Fruit fly (Drosophila melanogaster) whole organism, prepupa: ENCODE results near the gene Sgs3.

Source experiments
- Blimp-1 ChIP-seq: fragments of 200-800 bp; sonication (Bioruptor generic); optimal IDR thresholded peaks from 3 replicates; lab custom pipeline; 2017; ENCODE audit warnings: missing biosample characterization, missing genetic modification characterization, mild to moderate bottlenecking, moderate library complexity, missing genetic modification reagents
- CG10631 ChIP-seq: fragments of 200-800 bp; sonication (Bioruptor generic); optimal IDR thresholded peaks from 2 replicates; lab custom pipeline; 2016; ENCODE audit warnings: missing biosample characterization, missing genetic modification characterization
- CG10669 ChIP-seq: fragments of 200-800 bp; sonication (Bioruptor generic); optimal IDR thresholded peaks from 3 replicates; lab custom pipeline; 2018; ENCODE audit warnings: missing biosample characterization, mild to moderate bottlenecking, missing genetic modification characterization, moderate library complexity
- CG11294 ChIP-seq: fragments of 200-800 bp; sonication (Bioruptor generic); IDR thresholded peaks from 2 replicates; pipeline ENCODE4 v1.3.6; 2022; ENCODE audit warnings: missing biosample characterization, missing genetic modification characterization
- CG15336 ChIP-seq: fragments of 200-800 bp; sonication (Bioruptor generic); IDR thresholded peaks from 2 replicates; pipeline ENCODE4 v1.3.6; 2022; ENCODE audit warnings: missing biosample characterization, missing genetic modification characterization
- CG3032 ChIP-seq: fragments of 200-800 bp; optimal IDR thresholded peaks from 2 replicates; lab custom pipeline; 2019; ENCODE audit warnings: missing biosample characterization, mild to moderate bottlenecking, missing genetic modification characterization, moderate library complexity
- CG32006 ChIP-seq: fragments of 200-800 bp; sonication (Bioruptor generic); optimal IDR thresholded peaks from 3 replicates; lab custom pipeline; 2017; ENCODE audit warnings: missing biosample characterization, mild to moderate bottlenecking, missing genetic modification characterization
- CG34406 ChIP-seq: fragments of 200-800 bp; sonication (Bioruptor generic); optimal IDR thresholded peaks from 3 replicates; lab custom pipeline; 2016; ENCODE audit warnings: missing biosample characterization, missing genetic modification characterization
- CG3919 ChIP-seq: fragments of 200-800 bp; sonication (Bioruptor generic); optimal IDR thresholded peaks from 3 replicates; lab custom pipeline; 2016; ENCODE audit warnings: missing biosample characterization, missing genetic modification characterization
- CG6163 ChIP-seq: fragments of 200-800 bp; sonication (Bioruptor generic); IDR thresholded peaks from 3 replicates; pipeline ENCODE4 v1.3.6; 2022; ENCODE audit warnings: missing biosample characterization, missing genetic modification characterization
- CG6276 ChIP-seq: fragments of 200-800 bp; sonication (Bioruptor generic); optimal IDR thresholded peaks from 2 replicates; lab custom pipeline; 2017; ENCODE audit warnings: missing biosample characterization, mild to moderate bottlenecking, missing genetic modification characterization
- CG6854 ChIP-seq: fragments of 200-800 bp; sonication (Bioruptor generic); optimal IDR thresholded peaks from 2 replicates; lab custom pipeline; 2017; ENCODE audit warnings: missing biosample characterization, mild to moderate bottlenecking, missing genetic modification characterization
- CG7368 ChIP-seq: fragments of 200-800 bp; sonication (Bioruptor generic); optimal IDR thresholded peaks from 3 replicates; lab custom pipeline; 2016; ENCODE audit warnings: missing biosample characterization, missing genetic modification characterization
- CG8119 ChIP-seq: fragments of 200-800 bp; sonication (Bioruptor generic); IDR thresholded peaks from 3 replicates; pipeline ENCODE4 v1.3.6; 2022; ENCODE audit warnings: missing biosample characterization, missing genetic modification characterization
- CG8632 ChIP-seq: fragments of 200-800 bp; sonication (Bioruptor generic); optimal IDR thresholded peaks from 3 replicates; lab custom pipeline; 2016; ENCODE audit warnings: missing biosample characterization, missing genetic modification characterization
- CG9139 ChIP-seq: fragments of 200-800 bp; sonication (Bioruptor generic); optimal IDR thresholded peaks from 3 replicates; lab custom pipeline; 2017; ENCODE audit warnings: missing biosample characterization, mild to moderate bottlenecking, missing genetic modification characterization
- Eip78C ChIP-seq: fragments of 200-800 bp; sonication (Bioruptor generic); peaks from one replicate; lab custom pipeline; 2016; ENCODE audit warnings: missing biosample characterization, missing genetic modification characterization
- Eip93F ChIP-seq: fragments of 200-800 bp; sonication (Bioruptor generic); optimal IDR thresholded peaks from 2 replicates; lab custom pipeline; 2016; ENCODE audit warnings: missing biosample characterization, mild to moderate bottlenecking, missing genetic modification characterization
- Ets21C ChIP-seq: fragments of 200-800 bp; sonication (Bioruptor generic); optimal IDR thresholded peaks from 3 replicates; lab custom pipeline; 2016; ENCODE audit warnings: missing biosample characterization, missing genetic modification characterization
- Gug ChIP-seq: fragments of 200-800 bp; sonication (Bioruptor generic); IDR thresholded peaks from 2 replicates; pipeline ENCODE4 v1.3.6; 2022; ENCODE audit warnings: missing biosample characterization, missing genetic modification characterization
- Hr38 ChIP-seq: sonication (Bioruptor generic); optimal IDR thresholded peaks from 2 replicates; lab custom pipeline; 2016; ENCODE audit warnings: missing biosample characterization, missing genetic modification characterization
- Hr39 ChIP-seq: fragments of 200-800 bp; sonication (Bioruptor generic); optimal IDR thresholded peaks from 2 replicates; lab custom pipeline; 2016; ENCODE audit warnings: missing biosample characterization, missing genetic modification characterization
- Hr4 ChIP-seq: fragments of 200-800 bp; sonication (Bioruptor generic); optimal IDR thresholded peaks from 3 replicates; lab custom pipeline; 2016; ENCODE audit warnings: missing biosample characterization, missing genetic modification characterization
- Lpt ChIP-seq: fragments of 200-800 bp; sonication (Bioruptor generic); optimal IDR thresholded peaks from 3 replicates; lab custom pipeline; 2016; ENCODE audit warnings: missing biosample characterization, missing genetic modification characterization
- Met ChIP-seq: fragments of 200-800 bp; sonication (Bioruptor generic); optimal IDR thresholded peaks from 3 replicates; lab custom pipeline; 2016; ENCODE audit warnings: missing biosample characterization, missing genetic modification characterization
- OdsH ChIP-seq: fragments of 200-800 bp; sonication (Bioruptor generic); optimal IDR thresholded peaks from 3 replicates; lab custom pipeline; 2016; ENCODE audit warnings: missing biosample characterization, missing genetic modification characterization
- Smox ChIP-seq: fragments of 200-800 bp; sonication (Bioruptor generic); optimal IDR thresholded peaks from 3 replicates; lab custom pipeline; 2016; ENCODE audit warnings: missing biosample characterization, missing genetic modification characterization
- Sox102F ChIP-seq: fragments of 200-800 bp; sonication (Bioruptor generic); optimal IDR thresholded peaks from 2 replicates; lab custom pipeline; 2016; ENCODE audit warnings: missing biosample characterization, mild to moderate bottlenecking, missing genetic modification characterization
- Sox14 ChIP-seq: fragments of 200-800 bp; sonication (Bioruptor generic); optimal IDR thresholded peaks from 3 replicates; lab custom pipeline; 2016; ENCODE audit warnings: missing biosample characterization, missing genetic modification characterization
- Sox15 ChIP-seq: fragments of 200-800 bp; sonication (Bioruptor generic); optimal IDR thresholded peaks from 3 replicates; lab custom pipeline; 2016; ENCODE audit warnings: missing biosample characterization, missing genetic modification characterization
- achi ChIP-seq: fragments of 200-800 bp; sonication (Bioruptor generic); optimal IDR thresholded peaks from 3 replicates; lab custom pipeline; 2016; ENCODE audit warnings: missing biosample characterization, missing genetic modification characterization
- acj6 ChIP-seq: fragments of 200-800 bp; sonication (Bioruptor generic); optimal IDR thresholded peaks from 3 replicates; lab custom pipeline; 2016; ENCODE audit warnings: missing biosample characterization, missing genetic modification characterization
- cyc ChIP-seq: fragments of 200-800 bp; sonication (Bioruptor generic); optimal IDR thresholded peaks from 3 replicates; lab custom pipeline; 2016; ENCODE audit warnings: missing biosample characterization, missing genetic modification characterization
- dsx ChIP-seq: fragments of 200-800 bp; optimal IDR thresholded peaks from 3 replicates; lab custom pipeline; 2019; ENCODE audit warnings: missing biosample characterization, mild to moderate bottlenecking, missing genetic modification characterization, moderate library complexity; ENCODE audit not compliant: poor library complexity, severe bottlenecking
- eg ChIP-seq: fragments of 200-800 bp; sonication (Bioruptor generic); IDR thresholded peaks from 3 replicates; pipeline ENCODE4 v1.3.6; 2022; ENCODE audit warnings: missing biosample characterization, missing genetic modification characterization
- fd85E ChIP-seq: fragments of 200-800 bp; sonication (Bioruptor generic); optimal IDR thresholded peaks from 3 replicates; lab custom pipeline; 2016; ENCODE audit warnings: missing biosample characterization, missing genetic modification characterization
- fkh ChIP-seq: fragments of 200-800 bp; sonication (Bioruptor generic); optimal IDR thresholded peaks from 3 replicates; lab custom pipeline; 2017; ENCODE audit warnings: missing biosample characterization, mild to moderate bottlenecking, missing genetic modification characterization, moderate library complexity
- lz ChIP-seq: fragments of 200-800 bp; sonication (Bioruptor generic); optimal IDR thresholded peaks from 3 replicates; lab custom pipeline; 2016; ENCODE audit warnings: missing biosample characterization, missing genetic modification characterization
- net ChIP-seq: fragments of 200-800 bp; sonication (Bioruptor generic); optimal IDR thresholded peaks from 3 replicates; lab custom pipeline; 2016; ENCODE audit warnings: missing biosample characterization, missing genetic modification characterization
- pdm3 ChIP-seq: fragments of 200-800 bp; sonication (Bioruptor generic); optimal IDR thresholded peaks from 3 replicates; lab custom pipeline; 2016; ENCODE audit warnings: missing biosample characterization, missing genetic modification characterization
- salr ChIP-seq, 2 experiments: fragments of 200-800 bp; sonication (Bioruptor generic); optimal IDR thresholded peaks; 3 replicates each; lab custom pipeline; 2016 to 2018; ENCODE audit warnings: missing biosample characterization in 2 of 2, missing genetic modification characterization in 2 of 2, mild to moderate bottlenecking in 1 of 2
- spab ChIP-seq: fragments of 200-800 bp; sonication (Bioruptor generic); optimal IDR thresholded peaks from 2 replicates; lab custom pipeline; 2017; ENCODE audit warnings: missing biosample characterization, mild to moderate bottlenecking, missing genetic modification characterization, missing genetic modification reagents
- ss ChIP-seq, 2 experiments: fragments of 200-800 bp; sonication (Bioruptor generic); optimal IDR thresholded peaks; 2 replicates in 1 of 2; 3 replicates in 1 of 2; lab custom pipeline; 2017 to 2018; ENCODE audit warnings: mild to moderate bottlenecking in 2 of 2, missing biosample characterization in 2 of 2, missing genetic modification characterization in 2 of 2, moderate library complexity in 1 of 2
- svp ChIP-seq: fragments of 200-800 bp; sonication (Bioruptor generic); peaks from one replicate; lab custom pipeline; 2016; ENCODE audit warnings: missing biosample characterization, missing genetic modification characterization
- topi ChIP-seq: fragments of 200-800 bp; sonication (Bioruptor generic); optimal IDR thresholded peaks from 3 replicates; lab custom pipeline; 2016; ENCODE audit warnings: missing biosample characterization, missing genetic modification characterization
- vri ChIP-seq: fragments of 200-800 bp; sonication (Bioruptor generic); optimal IDR thresholded peaks from 3 replicates; lab custom pipeline; 2016; ENCODE audit warnings: missing biosample characterization, mild to moderate bottlenecking, missing genetic modification characterization

Sgs3 gene

DNA sequence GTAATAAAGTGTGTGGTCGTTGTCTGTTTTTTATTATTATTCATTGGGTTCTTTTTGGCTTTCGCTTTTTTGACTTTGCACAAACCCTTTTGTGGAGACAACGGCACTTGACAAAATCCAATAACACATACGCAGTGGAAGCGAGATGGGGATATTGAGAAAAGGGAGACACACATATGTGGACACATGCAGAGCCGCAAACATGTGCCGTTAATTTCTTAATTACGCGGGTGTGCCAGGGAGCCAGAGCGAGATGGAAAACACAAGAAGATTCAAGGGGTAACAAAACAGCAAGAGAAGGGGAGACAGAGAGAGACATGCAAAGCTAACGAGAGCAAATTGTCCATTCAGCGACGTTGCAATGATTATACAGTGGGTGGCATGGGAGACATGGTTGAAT is 19.6 kb upstream of the Sgs3 start:
- TF ChIP-seq dsx (GFP tag; lab: Kevin White, UChicago) (no peak), CG15336 (GFP tag; lab: Robert Waterston, UW) (0 out of 2 replicates have a peak, but pooled peaks have one; percentile 6), eg (0 out of 3 replicates have a peak, but pooled peaks have one; percentile 11), Eip78C (GFP tag; lab: Kevin White, UChicago) (peak; percentile 42), fd85E (GFP tag; lab: Kevin White, UChicago) (no peak), vri (GFP tag; lab: Kevin White, UChicago) (peak; percentile 43), CG6163 (0 out of 3 replicates have a peak, but pooled peaks have one; percentile 17), Blimp-1 (GFP tag; lab: Kevin White, UChicago) (peak; percentile 52), lz (GFP tag; lab: Kevin White, UChicago) (no peak), fkh (peak; percentile 38), ss (GFP tag; optimal IDR thresholded peaks at IDR 0.05; lab: Kevin White, UChicago) (peak in 1 of 2 experiments; percentile 16)

- no peak for TF ChIP-seq Ets21C (GFP tag; lab: Kevin White, UChicago)
- peak; percentile 9 for TF ChIP-seq lz (GFP tag; lab: Kevin White, UChicago)
- TF ChIP-seq dsx (GFP tag; lab: Kevin White, UChicago): no peak
- TF ChIP-seq acj6 (GFP tag; lab: Kevin White, UChicago): peak; percentile 54
- peak; percentile 23; the same call in 1 of the 2 replicates for TF ChIP-seq CG15336 (GFP tag; lab: Robert Waterston, UW)
- TF ChIP-seq CG3032: peak; percentile 24
- peak; percentile 54 for TF ChIP-seq Hr4 (GFP tag; lab: Kevin White, UChicago)
- peak; percentile 44 for TF ChIP-seq CG34406 (GFP tag; lab: Kevin White, UChicago)
- TF ChIP-seq ss (GFP tag; optimal IDR thresholded peaks at IDR 0.05; lab: Kevin White, UChicago): peak; percentile 22 to 60
- no peak for TF ChIP-seq Hr38 (GFP tag; lab: Kevin White, UChicago)
- peak; percentile 28 for TF ChIP-seq topi (GFP tag; lab: Kevin White, UChicago)
- no peak for TF ChIP-seq CG11294
- TF ChIP-seq CG6276 (GFP tag; lab: Kevin White, UChicago): no peak
- TF ChIP-seq OdsH (GFP tag; lab: Kevin White, UChicago): peak; percentile 62
- peak; percentile 36 for TF ChIP-seq CG8632
- peak; percentile 35; the same call in 1 of the 3 replicates for TF ChIP-seq eg
- TF ChIP-seq Lpt (GFP tag; lab: Kevin White, UChicago): no peak
- TF ChIP-seq CG6163: peak; percentile 36; the same call in 1 of the 3 replicates
- peak in 1 of 2 experiments; percentile 44 for TF ChIP-seq salr (GFP tag; optimal IDR thresholded peaks at IDR 0.05; lab: Kevin White, UChicago)
- peak; percentile 41 for TF ChIP-seq Met
- TF ChIP-seq net (GFP tag; lab: Kevin White, UChicago): no peak
- TF ChIP-seq Blimp-1 (GFP tag; lab: Kevin White, UChicago): no peak
- peak; percentile 68 for TF ChIP-seq svp (GFP tag; lab: Kevin White, UChicago)
- peak; percentile 60 for TF ChIP-seq CG10631 (GFP tag; lab: Kevin White, UChicago)
- peak; percentile 64 for TF ChIP-seq Eip78C (GFP tag; lab: Kevin White, UChicago)
- peak; percentile 15 for TF ChIP-seq Sox102F (GFP tag; lab: Kevin White, UChicago)
- TF ChIP-seq pdm3 (GFP tag; lab: Kevin White, UChicago): peak; percentile 45
- TF ChIP-seq Sox14: no peak
- TF ChIP-seq Sox15 (GFP tag; lab: Kevin White, UChicago): no peak
- TF ChIP-seq spab (GFP tag; lab: Kevin White, UChicago): peak; percentile 26
- TF ChIP-seq CG32006: peak; percentile 67
- TF ChIP-seq cyc (GFP tag; lab: Kevin White, UChicago): peak; percentile 21
- peak; percentile 13 for TF ChIP-seq CG3919 (GFP tag; lab: Kevin White, UChicago)
- no peak for TF ChIP-seq Hr39
- peak; percentile 25 for TF ChIP-seq achi (GFP tag; lab: Kevin White, UChicago)
- no peak for TF ChIP-seq CG7368
- peak; percentile 40 for TF ChIP-seq fd85E (GFP tag; lab: Kevin White, UChicago)
- 0 out of 3 replicates have a peak, but pooled peaks have one; percentile 24 for TF ChIP-seq CG8119 (GFP tag; lab: Robert Waterston, UW)
- TF ChIP-seq CG6854: peak; percentile 80
- peak; percentile 51 for TF ChIP-seq CG9139
- peak; percentile 41 for TF ChIP-seq CG10669 (GFP tag; lab: Kevin White, UChicago)
- no peak for TF ChIP-seq fkh
- no peak for TF ChIP-seq Eip93F (GFP tag; lab: Kevin White, UChicago)
- peak; percentile 25 for TF ChIP-seq vri (GFP tag; lab: Kevin White, UChicago)
- peak; percentile 50 for TF ChIP-seq Smox
- TF ChIP-seq Gug (GFP tag; lab: Robert Waterston, UW): no peak
These were observed 18.8 kb upstream of the Sgs3 start for dm6 chr3L:11493090-11493807.
